Fruit fly (Drosophila melanogaster) whole organism, embryonic: ENCODE results near the gene Snx21.
A peak's percentile ranks its signal among the peaks of the same experiment; 100 is the strongest.

Experiments used
- BEAF-32 ChIP-seq: fragments of 200-800 bp; sonication (Bioruptor generic); optimal IDR thresholded peaks from 3 replicates; lab custom pipeline; 2017; ENCODE audit warnings: missing biosample characterization, missing genetic modification characterization, mild to moderate bottlenecking, moderate library complexity, missing genetic modification reagents
- CG11560 ChIP-seq: fragments of 200-800 bp; sonication (Bioruptor generic); IDR thresholded peaks from 3 replicates; pipeline ENCODE4 v1.3.6; 2022; ENCODE audit warnings: missing biosample characterization, missing genetic modification characterization
- CG15269 ChIP-seq: fragments of 200-800 bp; sonication (Bioruptor generic); optimal IDR thresholded peaks from 2 replicates; lab custom pipeline; 2018; ENCODE audit warnings: missing biosample characterization, mild to moderate bottlenecking, missing genetic modification characterization, moderate library complexity
- CG15479 ChIP-seq: fragments of 200-800 bp; sonication (Bioruptor generic); optimal IDR thresholded peaks from 3 replicates; lab custom pipeline; 2019; ENCODE audit warnings: missing biosample characterization, mild to moderate bottlenecking, missing genetic modification characterization, moderate library complexity
- CG16863 ChIP-seq: fragments of 200-800 bp; sonication (Bioruptor generic); optimal IDR thresholded peaks from 3 replicates; lab custom pipeline; 2016; ENCODE audit warnings: missing biosample characterization, missing genetic modification characterization
- CG30020 ChIP-seq: fragments of 200-800 bp; optimal IDR thresholded peaks from 2 replicates; lab custom pipeline; 2019; ENCODE audit warnings: missing biosample characterization, mild to moderate bottlenecking, missing genetic modification characterization, moderate library complexity
- CG30431 ChIP-seq: fragments of 200-800 bp; sonication (Bioruptor generic); optimal IDR thresholded peaks from 2 replicates; lab custom pipeline; 2017; ENCODE audit warnings: missing biosample characterization, missing genetic modification characterization
- CG31224 ChIP-seq: fragments of 200-800 bp; sonication (Bioruptor generic); IDR thresholded peaks from 2 replicates; pipeline ENCODE4 v1.3.6; 2022; ENCODE audit warnings: missing biosample characterization, missing genetic modification characterization
- CG31388 ChIP-seq: fragments of 200-800 bp; sonication (Bioruptor generic); optimal IDR thresholded peaks from 2 replicates; lab custom pipeline; 2016; ENCODE audit warnings: missing biosample characterization, missing genetic modification characterization
- CG4404 ChIP-seq: fragments of 200-800 bp; sonication (Bioruptor generic); IDR thresholded peaks from 2 replicates; pipeline ENCODE4 v1.3.6; 2022; ENCODE audit warnings: missing biosample characterization, missing genetic modification characterization
- CG6175 ChIP-seq: fragments of 200-800 bp; sonication (Bioruptor generic); IDR thresholded peaks from 3 replicates; pipeline ENCODE4 v1.3.6; 2022; ENCODE audit warnings: missing biosample characterization, missing genetic modification characterization
- CG6765 ChIP-seq: fragments of 200-800 bp; sonication (Bioruptor generic); optimal IDR thresholded peaks from 3 replicates; lab custom pipeline; 2017; ENCODE audit warnings: missing biosample characterization, mild to moderate bottlenecking, missing genetic modification characterization
- CG7357 ChIP-seq: fragments of 200-800 bp; sonication (Bioruptor generic); IDR thresholded peaks from 3 replicates; pipeline ENCODE4 v1.3.6; 2022; ENCODE audit warnings: missing biosample characterization, missing genetic modification characterization
- CG8089 ChIP-seq: fragments of 200-800 bp; sonication (Bioruptor generic); optimal IDR thresholded peaks from 3 replicates; lab custom pipeline; 2016; ENCODE audit warnings: missing biosample characterization, missing genetic modification characterization
- CG8765 ChIP-seq: fragments of 200-800 bp; sonication (Bioruptor generic); IDR thresholded peaks from 2 replicates; pipeline ENCODE4 v1.3.6; 2022; ENCODE audit warnings: missing biosample characterization, missing genetic modification characterization
- CG8924 ChIP-seq: fragments of 200-800 bp; optimal IDR thresholded peaks from 3 replicates; lab custom pipeline; 2019; ENCODE audit warnings: missing biosample characterization, mild to moderate bottlenecking, missing genetic modification characterization, moderate library complexity
- CTCF ChIP-seq: fragments of 200-800 bp; sonication (Bioruptor generic); optimal IDR thresholded peaks from 2 replicates; lab custom pipeline; 2017; ENCODE audit warnings: missing biosample characterization, mild to moderate bottlenecking, missing genetic modification characterization, moderate library complexity
- CoRest ChIP-seq: fragments of 200-800 bp; sonication (Bioruptor generic); optimal IDR thresholded peaks from 3 replicates; lab custom pipeline; 2018; ENCODE audit warnings: missing biosample characterization, mild to moderate bottlenecking, missing genetic modification characterization, moderate library complexity
- D19A ChIP-seq: fragments of 200-800 bp; optimal IDR thresholded peaks from 3 replicates; lab custom pipeline; 2019; ENCODE audit warnings: missing biosample characterization, mild to moderate bottlenecking, missing genetic modification characterization, moderate library complexity
- Dip2 ChIP-seq: fragments of 200-800 bp; sonication (Bioruptor generic); IDR thresholded peaks from 2 replicates; pipeline ENCODE4 v1.3.6; 2022; ENCODE audit warnings: missing biosample characterization, missing genetic modification characterization
- E2f1 ChIP-seq: fragments of 200-800 bp; sonication (Bioruptor generic); IDR thresholded peaks from 2 replicates; pipeline ENCODE4 v1.3.6; 2022; ENCODE audit warnings: missing biosample characterization, missing genetic modification characterization
- ERR ChIP-seq: fragments of 200-800 bp; sonication (Bioruptor generic); optimal IDR thresholded peaks from 2 replicates; lab custom pipeline; 2016; ENCODE audit warnings: missing biosample characterization, missing genetic modification characterization
- GATAe ChIP-seq: fragments of 200-800 bp; sonication (Bioruptor generic); conservative IDR thresholded peaks from 2 replicates; pipeline ENCODE4 v1.3.6; 2022; ENCODE audit warnings: missing biosample characterization, missing genetic modification characterization
- H2.0 ChIP-seq: fragments of 200-800 bp; sonication (Bioruptor generic); IDR thresholded peaks from 2 replicates; pipeline ENCODE4 v1.3.6; 2022; ENCODE audit warnings: missing biosample characterization, missing genetic modification characterization
- MBD-R2 ChIP-seq: fragments of 200-800 bp; sonication (Bioruptor generic); IDR thresholded peaks from 2 replicates; pipeline ENCODE4 v1.3.6; 2022; ENCODE audit warnings: missing biosample characterization, missing genetic modification characterization
- MTF-1 ChIP-seq: fragments of 200-800 bp; sonication (Bioruptor generic); optimal IDR thresholded peaks from 2 replicates; lab custom pipeline; 2018; ENCODE audit warnings: missing biosample characterization, mild to moderate bottlenecking, missing genetic modification characterization, borderline replicate concordance
- Mad ChIP-seq: fragments of 200-800 bp; sonication (Bioruptor generic); optimal IDR thresholded peaks from 2 replicates; lab custom pipeline; 2016; ENCODE audit warnings: missing biosample characterization, missing genetic modification characterization
- Myb ChIP-seq: fragments of 200-800 bp; sonication (Bioruptor generic); optimal IDR thresholded peaks from 2 replicates; lab custom pipeline; 2016; ENCODE audit warnings: missing biosample characterization, missing genetic modification characterization
- NC2α ChIP-seq: fragments of 200-800 bp; sonication (Bioruptor generic); optimal IDR thresholded peaks from 2 replicates; lab custom pipeline; 2016; ENCODE audit warnings: missing biosample characterization, missing genetic modification characterization
- NK7.1 ChIP-seq: fragments of 200-800 bp; sonication (Bioruptor generic); optimal IDR thresholded peaks from 3 replicates; lab custom pipeline; 2016; ENCODE audit warnings: missing biosample characterization, missing genetic modification characterization
- PHDP ChIP-seq: fragments of 200-800 bp; sonication (Bioruptor generic); optimal IDR thresholded peaks from 3 replicates; lab custom pipeline; 2018; ENCODE audit warnings: missing biosample characterization, mild to moderate bottlenecking, missing genetic modification characterization, moderate library complexity
- Pdp1 ChIP-seq, 2 experiments: fragments of 200-800 bp; sonication (Bioruptor generic); optimal IDR thresholded peaks; 3 replicates each; lab custom pipeline; 2016; ENCODE audit warnings: missing biosample characterization in 2 of 2, missing genetic modification characterization in 2 of 2, mild to moderate bottlenecking in 1 of 2, moderate library complexity in 1 of 2
- Ptx1 ChIP-seq: fragments of 200-800 bp; sonication (Bioruptor generic); IDR thresholded peaks from 2 replicates; pipeline ENCODE4 v1.3.6; 2022; ENCODE audit warnings: missing biosample characterization, missing genetic modification characterization
- az2 ChIP-seq: fragments of 200-800 bp; sonication (Bioruptor generic); optimal IDR thresholded peaks from 3 replicates; lab custom pipeline; 2016; ENCODE audit warnings: missing biosample characterization, missing genetic modification characterization
- bowl ChIP-seq: fragments of 200-800 bp; sonication (Bioruptor generic); IDR thresholded peaks from 2 replicates; pipeline ENCODE4 v1.3.6; 2022; ENCODE audit warnings: missing biosample characterization, missing genetic modification characterization
- cato ChIP-seq: fragments of 200-800 bp; sonication (Bioruptor generic); optimal IDR thresholded peaks from 2 replicates; lab custom pipeline; 2016; ENCODE audit warnings: missing biosample characterization, missing genetic modification characterization, borderline replicate concordance
- cg ChIP-seq: fragments of 200-800 bp; sonication (Bioruptor generic); optimal IDR thresholded peaks from 3 replicates; lab custom pipeline; 2019; ENCODE audit warnings: missing biosample characterization, mild to moderate bottlenecking, missing genetic modification characterization, moderate library complexity
- cwo ChIP-seq: fragments of 200-800 bp; sonication (Bioruptor generic); optimal IDR thresholded peaks from 3 replicates; lab custom pipeline; 2017; ENCODE audit warnings: missing biosample characterization, missing genetic modification characterization, mild to moderate bottlenecking, moderate library complexity, missing genetic modification reagents
- en ChIP-seq: fragments of 200-800 bp; sonication (Bioruptor generic); optimal IDR thresholded peaks from 2 replicates; lab custom pipeline; 2016; ENCODE audit warnings: missing biosample characterization, missing genetic modification characterization
- eve ChIP-seq, 2 experiments: fragments of >200 bp; optimal IDR thresholded peaks; 2 replicates each; lab custom pipeline; 2017; ENCODE audit warnings: missing biosample characterization in 2 of 2, missing genetic modification characterization in 2 of 2
- ftz-f1 ChIP-seq: fragments of 200-800 bp; sonication (Bioruptor generic); optimal IDR thresholded peaks from 2 replicates; lab custom pipeline; 2016; ENCODE audit warnings: missing biosample characterization, missing genetic modification characterization
- grau ChIP-seq: fragments of 200-800 bp; optimal IDR thresholded peaks from 3 replicates; lab custom pipeline; 2019; ENCODE audit warnings: missing biosample characterization, mild to moderate bottlenecking, missing genetic modification characterization, moderate library complexity
- ham ChIP-seq: fragments of 200-800 bp; sonication (Bioruptor generic); IDR thresholded peaks from 2 replicates; pipeline ENCODE4 v1.3.6; 2022; ENCODE audit warnings: missing biosample characterization, missing genetic modification characterization
- hth ChIP-seq: fragments of >200 bp; optimal IDR thresholded peaks from 2 replicates; lab custom pipeline; 2017; ENCODE audit warnings: inconsistent platforms
- jigr1 ChIP-seq: fragments of 200-800 bp; sonication (Bioruptor generic); IDR thresholded peaks from 3 replicates; pipeline ENCODE4 v1.3.6; 2022; ENCODE audit warnings: missing biosample characterization, missing genetic modification characterization
- ken ChIP-seq: fragments of 200-800 bp; sonication (Bioruptor generic); IDR thresholded peaks from 3 replicates; pipeline ENCODE4 v1.3.6; 2022; ENCODE audit warnings: missing biosample characterization, missing genetic modification characterization
- oc ChIP-seq: fragments of 200-800 bp; sonication (Bioruptor generic); optimal IDR thresholded peaks from 2 replicates; lab custom pipeline; 2018; ENCODE audit warnings: missing biosample characterization, mild to moderate bottlenecking, missing genetic modification characterization, moderate library complexity
- psq ChIP-seq: fragments of 200-800 bp; sonication (Bioruptor generic); optimal IDR thresholded peaks from 2 replicates; lab custom pipeline; 2017; ENCODE audit warnings: missing biosample characterization, missing genetic modification characterization
- repo ChIP-seq: fragments of 200-800 bp; sonication (Bioruptor generic); optimal IDR thresholded peaks from 2 replicates; lab custom pipeline; 2016; ENCODE audit warnings: missing biosample characterization, missing genetic modification characterization
- rib ChIP-seq: fragments of 200-800 bp; sonication (Bioruptor generic); IDR thresholded peaks from 2 replicates; pipeline ENCODE4 v1.3.6; 2022; ENCODE audit warnings: missing biosample characterization, missing genetic modification characterization
- sim ChIP-seq: fragments of 200-800 bp; sonication (Bioruptor generic); IDR thresholded peaks from 2 replicates; pipeline ENCODE4 v1.3.6; 2022; ENCODE audit warnings: missing biosample characterization, missing genetic modification characterization
- tgo ChIP-seq: fragments of 200-800 bp; sonication (Bioruptor generic); IDR thresholded peaks from 3 replicates; pipeline ENCODE4 v1.3.6; 2022; ENCODE audit warnings: missing biosample characterization, missing genetic modification characterization
- toy ChIP-seq: fragments of 200-800 bp; sonication (Bioruptor generic); IDR thresholded peaks from 2 replicates; pipeline ENCODE4 v1.3.6; 2022; ENCODE audit warnings: missing biosample characterization, missing genetic modification characterization

Snx21 gene

DNA sequence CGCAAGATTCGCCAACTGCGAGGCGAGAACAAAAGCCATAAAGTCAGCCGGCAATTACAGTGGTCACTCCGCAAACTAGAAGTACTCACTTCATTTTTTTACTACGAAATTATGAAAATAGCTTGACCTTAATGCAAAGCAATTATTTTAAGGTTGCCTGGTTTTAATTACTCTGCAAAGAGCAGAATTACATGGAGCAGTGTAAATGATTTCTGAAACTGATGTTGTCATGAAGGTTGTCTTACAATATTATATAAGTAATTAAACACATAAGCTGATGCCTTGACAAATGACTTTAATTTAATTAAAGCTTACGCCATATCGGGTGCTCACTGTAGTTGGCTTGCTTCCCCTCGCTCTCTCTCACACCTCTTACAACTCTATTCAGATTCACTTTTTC lies 31.2 kb downstream of the Snx21 start (continued):
- TF ChIP-seq cwo (peak; percentile 54), CG8089 (no peak), H2.0 (no peak), repo (no peak), Ptx1 (GFP tag; lab: Robert Waterston, UW) (peak; percentile 54), jigr1 (GFP tag; lab: Robert Waterston, UW) (no peak), cato (GFP tag; lab: Kevin White, UChicago) (no peak), en (GFP tag; lab: Kevin White, UChicago) (no peak), CG6765 (GFP tag; lab: Kevin White, UChicago) (peak; percentile 27), psq (GFP tag; lab: Kevin White, UChicago) (no peak), E2f1 (GFP tag; lab: Robert Waterston, UW) (no peak), hth (lab: Kevin White, UChicago) (no peak), bowl (GFP tag; lab: Robert Waterston, UW) (no peak), BEAF-32 (GFP tag; lab: Kevin White, UChicago) (no peak), ftz-f1 (GFP tag; lab: Kevin White, UChicago) (no peak), grau (tag; lab: Kevin White, UChicago) (peak; percentile 89), MBD-R2 (GFP tag; lab: Robert Waterston, UW) (no peak; the same call in 1 of the 2 replicates), CG15269 (tag; lab: Kevin White, UChicago) (peak; percentile 44), Myb (GFP tag; lab: Kevin White, UChicago) (peak; percentile 34), Mad (GFP tag; lab: Kevin White, UChicago) (no peak), tgo (peak; percentile 22; the same call in 2 of the 3 replicates), NC2α (GFP tag; lab: Kevin White, UChicago) (no peak), ken (GFP tag; lab: Robert Waterston, UW) (no peak), PHDP (peak; percentile 52), CG6175 (GFP tag; lab: Robert Waterston, UW) (no peak), toy (GFP tag; lab: Robert Waterston, UW) (no peak), cg (GFP tag; lab: Kevin White, UChicago) (no peak), CG8765 (GFP tag; lab: Robert Waterston, UW) (no peak), CG16863 (GFP tag; lab: Kevin White, UChicago) (no peak), D19A (peak; percentile 17), ham (no peak), oc (tag; lab: Kevin White, UChicago) (no peak), CG15479 (no peak), NK7.1 (GFP tag; lab: Kevin White, UChicago) (peak; percentile 12), Dip2 (GFP tag; lab: Robert Waterston, UW) (no peak), CG31224 (GFP tag; lab: Robert Waterston, UW) (peak; percentile 21; the same call in 1 of the 2 replicates), CG4404 (GFP tag; lab: Robert Waterston, UW) (peak; percentile 49; the same call in 1 of the 2 replicates), CG30431 (GFP tag; lab: Kevin White, UChicago) (no peak), CoRest (tag; lab: Kevin White, UChicago) (peak; percentile 56)

DNA sequence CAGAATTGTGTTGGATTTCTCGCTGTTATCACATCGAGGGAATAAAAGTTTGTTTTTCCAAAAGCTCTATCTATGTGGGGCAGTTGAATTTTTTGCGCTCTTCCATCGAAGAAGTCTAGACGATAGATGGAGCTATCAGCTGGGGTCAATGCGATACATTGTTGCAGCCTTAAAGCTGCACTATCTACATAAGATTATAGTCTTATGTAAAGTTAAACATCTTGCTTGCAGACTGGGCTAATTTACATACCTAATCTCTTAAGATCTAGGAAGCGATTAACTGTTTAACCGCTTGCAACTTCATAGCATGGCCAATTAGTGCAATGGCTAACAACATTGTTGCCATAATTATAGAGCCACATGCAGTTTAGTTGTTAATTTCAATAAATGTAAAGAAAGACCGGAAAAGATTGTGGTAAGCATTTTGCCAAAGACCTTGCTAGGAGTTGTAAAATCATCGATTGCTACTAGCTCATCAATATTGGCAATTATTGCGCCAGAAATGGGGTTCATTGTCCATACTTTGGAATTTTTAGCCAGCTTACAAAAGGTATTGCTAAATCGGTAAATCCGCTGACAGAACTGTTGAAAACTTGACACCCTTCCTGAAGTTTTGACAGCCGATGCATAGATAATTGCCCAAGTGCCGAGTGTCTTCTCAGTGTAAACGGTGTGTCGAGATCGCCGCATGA lies 33.2 kb downstream of the Snx21 start:
- TF ChIP-seq CTCF (GFP tag; lab: Kevin White, UChicago) = peak; percentile 71
- no peak for TF ChIP-seq sim (GFP tag; lab: Robert Waterston, UW)
- peak in 1 of 2 experiments; percentile 65 for TF ChIP-seq eve (GFP tag; optimal IDR thresholded peaks at IDR 0.05; lab: Kevin White, UChicago)
- no peak for TF ChIP-seq CG11560 (tag; lab: Robert Waterston, UW)
- no peak for TF ChIP-seq CG8924 (tag; lab: Kevin White, UChicago)
- no peak for TF ChIP-seq Myb (GFP tag; lab: Kevin White, UChicago)
- TF ChIP-seq az2 (GFP tag; lab: Kevin White, UChicago) = no peak
- TF ChIP-seq CG30020 (tag; lab: Kevin White, UChicago) = no peak
- TF ChIP-seq rib (GFP tag; lab: Robert Waterston, UW) = no peak
- TF ChIP-seq CG31388 (GFP tag; lab: Kevin White, UChicago) = no peak
- TF ChIP-seq ERR (GFP tag; lab: Kevin White, UChicago) = no peak
- no peak for TF ChIP-seq Pdp1 (GFP tag; optimal IDR thresholded peaks at IDR 0.05; lab: Kevin White, UChicago)
- no peak for TF ChIP-seq MTF-1 (GFP tag; lab: Kevin White, UChicago)
- no peak for TF ChIP-seq GATAe (GFP tag; lab: Robert Waterston, UW)
- no peak for TF ChIP-seq CG7357
